Worm (Caenorhabditis elegans): ENCODE results near the gene C34H4.5.

- TF ChIP-seq nhr-237 (tag; optimal IDR thresholded peaks at IDR 0.05) = no peak
- TF ChIP-seq nhr-90 (tag; optimal IDR thresholded peaks at IDR 0.05; ENCODE audit: poor library complexity) = no peak
- TF ChIP-seq lin-13 (GFP tag; optimal IDR thresholded peaks at IDR 0.05) = no peak
- no peak for TF ChIP-seq nhr-11 (tag; optimal IDR thresholded peaks at IDR 0.05)
- no peak for TF ChIP-seq elt-3 (tag; optimal IDR thresholded peaks at IDR 0.05)
- TF ChIP-seq unc-86 (tag; optimal IDR thresholded peaks at IDR 0.05) = no peak
Measured at ce11 chrIV:1512944-1513343, 37.1 kb downstream of the C34H4.5 start.
